Worm (Caenorhabditis elegans): ENCODE data around the gene lips-9.

lips-9 gene

ce11 chrII:12944587-12945126 lies 9.5 kb upstream of the lips-9 start:
- TF ChIP-seq ama-1 (optimal IDR thresholded peaks at IDR 0.05) (peak; percentile 100), fos-1 (tag; optimal IDR thresholded peaks at IDR 0.05) (peak; percentile 70), nhr-21 (tag; optimal IDR thresholded peaks at IDR 0.05) (peak; percentile 95), gmeb-1 (tag; optimal IDR thresholded peaks at IDR 0.05) (peak; percentile 82), nhr-12 (tag; optimal IDR thresholded peaks at IDR 0.05) (no peak), sma-9 (GFP tag; optimal IDR thresholded peaks at IDR 0.05) (peak; percentile 88), sma-9 (tag; optimal IDR thresholded peaks at IDR 0.05) (no peak), snpc-4 (tag; optimal IDR thresholded peaks at IDR 0.05) (peak; percentile 99), nhr-77 (tag; optimal IDR thresholded peaks at IDR 0.05) (peak; percentile 63), ztf-11 (tag; optimal IDR thresholded peaks at IDR 0.05) (no peak), unc-39 (tag; optimal IDR thresholded peaks at IDR 0.05) (no peak), Y55F3AM.14 (GFP tag; optimal IDR thresholded peaks at IDR 0.05) (peak; percentile 89), mab-5 (tag; optimal IDR thresholded peaks at IDR 0.05) (peak; percentile 36), nhr-11 (tag; optimal IDR thresholded peaks at IDR 0.05) (peak; percentile 20), ceh-82 (tag; optimal IDR thresholded peaks at IDR 0.05) (peak; percentile 60), sma-3 (GFP tag; optimal IDR thresholded peaks at IDR 0.05) (peak; percentile 97), elt-3 (tag; optimal IDR thresholded peaks at IDR 0.05) (no peak), lin-13 (GFP tag; optimal IDR thresholded peaks at IDR 0.05) (peak; percentile 90), unc-62 (GFP tag; optimal IDR thresholded peaks at IDR 0.05) (no peak), nhr-237 (tag; optimal IDR thresholded peaks at IDR 0.05) (peak; percentile 70), ZK546.5 (tag; optimal IDR thresholded peaks at IDR 0.05) (peak; percentile 34), alr-1 (tag; optimal IDR thresholded peaks at IDR 0.05) (no peak), lsy-2 (tag; optimal IDR thresholded peaks at IDR 0.05) (peak; percentile 81 to 85), elt-1 (tag; optimal IDR thresholded peaks at IDR 0.05) (no peak), nhr-6 (tag; optimal IDR thresholded peaks at IDR 0.05) (peak; percentile 74), zag-1 (tag; optimal IDR thresholded peaks at IDR 0.05) (peak; percentile 78), egl-27 (tag; optimal IDR thresholded peaks at IDR 0.05) (peak; percentile 85), blmp-1 (tag; optimal IDR thresholded peaks at IDR 0.05; ENCODE audit: insufficient read depth) (peak; percentile 62), sem-4 (tag; optimal IDR thresholded peaks at IDR 0.05) (peak; percentile 79), nhr-129 (tag; optimal IDR thresholded peaks at IDR 0.05) (peak; percentile 87), crh-2 (tag; optimal IDR thresholded peaks at IDR 0.05) (peak; percentile 92), nhr-25 (tag; optimal IDR thresholded peaks at IDR 0.05) (peak; percentile 89), lin-39 (tag; optimal IDR thresholded peaks at IDR 0.05) (no peak), unc-55 (GFP tag; optimal IDR thresholded peaks at IDR 0.05) (peak; percentile 74), aly-2 (tag; optimal IDR thresholded peaks at IDR 0.05) (no peak), skn-1 (tag; optimal IDR thresholded peaks at IDR 0.05) (peak; percentile 22), lin-11 (tag; optimal IDR thresholded peaks at IDR 0.05) (peak; percentile 88), F13H6.1 (tag; optimal IDR thresholded peaks at IDR 0.05) (peak; percentile 94), dmd-4 (tag; optimal IDR thresholded peaks at IDR 0.05) (no peak), ztf-1 (GFP tag; conservative IDR thresholded peaks at IDR 0.05) (no peak), nhr-23 (tag; optimal IDR thresholded peaks at IDR 0.05) (no peak), peb-1 (tag; optimal IDR thresholded peaks at IDR 0.05) (no peak), mdl-1 (tag; optimal IDR thresholded peaks at IDR 0.05) (peak; percentile 87 to 91), ztf-4 (tag; optimal IDR thresholded peaks at IDR 0.05) (peak; percentile 76), ceh-16 (tag; optimal IDR thresholded peaks at IDR 0.05) (peak; percentile 98), mbf-1 (tag; optimal IDR thresholded peaks at IDR 0.05) (no peak), C34F6.9 (tag; optimal IDR thresholded peaks at IDR 0.05) (peak; percentile 59), nhr-10 (tag; optimal IDR thresholded peaks at IDR 0.05) (peak; percentile 84), R02D3.7 (tag; optimal IDR thresholded peaks at IDR 0.05) (peak; percentile 24)

Measured in whole organism, L2 larva.